Worm (Caenorhabditis elegans): ENCODE results near the gene gba-3.
A peak's percentile ranks its signal among the peaks of the same experiment; 100 is the strongest.

Gene gba-3

DNA sequence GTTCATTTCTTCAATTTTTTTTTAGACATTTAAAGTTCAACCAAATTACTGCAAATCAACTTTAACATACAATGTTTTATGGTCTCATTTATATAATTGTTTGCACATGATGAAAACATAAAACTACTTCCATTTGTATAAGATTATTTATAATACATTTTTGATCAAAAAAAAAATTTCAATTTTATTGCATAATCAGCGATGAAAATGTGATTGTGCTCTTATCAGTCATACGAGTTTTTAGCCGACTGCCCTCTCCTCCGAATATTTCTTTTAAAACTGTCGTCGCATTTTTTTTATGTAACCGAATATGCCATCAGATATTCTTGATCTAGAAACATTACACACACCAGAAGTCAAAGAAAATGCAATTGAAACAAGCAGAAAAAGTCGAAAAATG is 32.7 kb upstream of the gba-3 start, which contains the start of gene F08A7.1 (continued):
- no peak for TF ChIP-seq mxl-2 (GFP tag; conservative IDR thresholded peaks at IDR 0.05)
- TF ChIP-seq F44E2.7 (GFP tag; IDR thresholded peaks at IDR 0.05), result no peak
- TF ChIP-seq egl-43 (GFP tag; IDR thresholded peaks at IDR 0.05), result no peak
- no peak for TF ChIP-seq daf-16 (GFP tag; optimal IDR thresholded peaks at IDR 0.05)
- TF ChIP-seq daf-16 (tag; optimal IDR thresholded peaks at IDR 0.05), result peak; percentile 48
- TF ChIP-seq daf-8 (GFP tag; IDR thresholded peaks at IDR 0.05), result no peak
- TF ChIP-seq zfp-2 (tag; optimal IDR thresholded peaks at IDR 0.05), result no peak
- TF ChIP-seq mdl-1 (tag; optimal IDR thresholded peaks at IDR 0.05), result no peak
- no peak for TF ChIP-seq Y48G9A.11 (GFP tag; IDR thresholded peaks at IDR 0.05)
- peak; percentile 72 for TF ChIP-seq pqm-1 (tag; optimal IDR thresholded peaks at IDR 0.05)
- TF ChIP-seq fos-1 (tag; optimal IDR thresholded peaks at IDR 0.05), result no peak

DNA sequence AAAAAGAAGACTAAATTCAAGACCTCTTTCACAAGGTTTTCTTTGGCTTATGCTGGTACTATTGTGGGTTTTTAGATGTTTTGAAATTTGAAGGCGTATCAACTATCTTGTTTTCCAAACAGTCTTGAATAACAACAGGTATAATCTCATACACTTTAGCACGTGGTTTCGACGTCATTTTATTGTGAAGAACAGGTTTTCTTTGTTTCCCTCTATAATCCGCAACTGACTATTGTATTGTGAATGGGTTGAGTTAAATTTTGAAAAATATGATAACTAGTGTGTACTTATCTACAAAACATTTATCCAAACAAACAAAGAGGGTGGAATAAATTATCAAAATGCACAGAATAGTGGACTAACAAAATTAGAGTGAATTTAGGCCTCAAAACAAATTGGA is 31.9 kb upstream of the gba-3 start:
- TF ChIP-seq F37D6.2 (tag; optimal IDR thresholded peaks at IDR 0.05) (no peak), dve-1 (tag; optimal IDR thresholded peaks at IDR 0.05; ENCODE audit: insufficient read depth) (peak; percentile 51), snpc-1.2 (GFP tag; IDR thresholded peaks at IDR 0.05) (no peak), lin-29 (GFP tag; IDR thresholded peaks at IDR 0.05) (no peak), mdl-1 (tag; optimal IDR thresholded peaks at IDR 0.05) (peak in 1 of 2 experiments; percentile 52), lin-39 (tag; optimal IDR thresholded peaks at IDR 0.05) (no peak), nhr-77 (tag; optimal IDR thresholded peaks at IDR 0.05) (no peak), daf-16 (GFP tag; optimal IDR thresholded peaks at IDR 0.05) (no peak), daf-16 (tag; optimal IDR thresholded peaks at IDR 0.05) (peak; percentile 46), zfp-2 (tag; optimal IDR thresholded peaks at IDR 0.05) (no peak), vab-7 (GFP tag; IDR thresholded peaks at IDR 0.05) (no peak), mdt-29 (GFP tag; IDR thresholded peaks at IDR 0.05) (no peak), nhr-102 (tag; optimal IDR thresholded peaks at IDR 0.05) (no peak), hlh-30 (tag; optimal IDR thresholded peaks at IDR 0.05; ENCODE audit: insufficient read depth) (peak; percentile 60), F10B5.3 (tag; optimal IDR thresholded peaks at IDR 0.05) (no peak)

DNA sequence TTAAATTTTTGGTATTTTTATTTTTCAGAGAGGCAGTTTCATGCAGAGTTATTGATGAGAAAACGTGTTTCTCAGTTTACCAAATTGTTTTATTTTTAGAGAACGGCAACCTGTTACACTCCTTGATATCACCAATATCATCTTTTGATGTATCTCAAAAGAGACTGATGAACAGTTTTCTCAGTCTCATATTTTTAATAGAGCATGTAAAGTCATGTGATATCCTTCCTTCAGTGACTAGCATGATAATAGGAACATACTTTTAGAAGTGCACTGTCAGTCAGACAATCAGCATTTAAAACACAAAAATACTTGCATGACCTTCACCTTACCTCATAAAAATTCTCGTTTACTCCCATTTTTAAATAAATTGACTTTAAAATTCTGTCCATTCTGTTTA is 30.6 kb upstream of the gba-3 start, which contains the start of gene F11E6.11:
Gene F11E6.11, plus strand, starts transcription at position 325 of the 400 bp plus-strand sequence.
- TF ChIP-seq hlh-11 (tag; optimal IDR thresholded peaks at IDR 0.05), result peak; percentile 4
- TF ChIP-seq egl-43 (GFP tag; IDR thresholded peaks at IDR 0.05), result no peak
- TF ChIP-seq ama-1 (optimal IDR thresholded peaks at IDR 0.05), result no peak
- TF ChIP-seq hlh-30 (tag; optimal IDR thresholded peaks at IDR 0.05; ENCODE audit: insufficient read depth), result peak; percentile 77
- TF ChIP-seq dve-1 (tag; optimal IDR thresholded peaks at IDR 0.05; ENCODE audit: insufficient read depth), result peak; percentile 40
- no peak for TF ChIP-seq zfp-2 (tag; optimal IDR thresholded peaks at IDR 0.05)
- TF ChIP-seq nhr-28 (tag; optimal IDR thresholded peaks at IDR 0.05), result peak; percentile 23
- peak in 1 of 2 experiments; percentile 20 for TF ChIP-seq mdl-1 (tag; optimal IDR thresholded peaks at IDR 0.05)
- no peak for TF ChIP-seq madf-9 (GFP tag; conservative IDR thresholded peaks at IDR 0.05)

ce11 chrIV:17448319-17448718 is 24.8 kb upstream of the gba-3 start:
- TF ChIP-seq pqm-1 (tag; optimal IDR thresholded peaks at IDR 0.05) (no peak), F10B5.3 (tag; optimal IDR thresholded peaks at IDR 0.05) (no peak), Y48G9A.11 (GFP tag; IDR thresholded peaks at IDR 0.05) (no peak), ceh-44 (GFP tag; IDR thresholded peaks at IDR 0.05) (no peak), dve-1 (tag; optimal IDR thresholded peaks at IDR 0.05; ENCODE audit: insufficient read depth) (peak; percentile 64), F49E8.2 (tag; optimal IDR thresholded peaks at IDR 0.05; ENCODE audit: borderline replicate concordance) (no peak)

DNA sequence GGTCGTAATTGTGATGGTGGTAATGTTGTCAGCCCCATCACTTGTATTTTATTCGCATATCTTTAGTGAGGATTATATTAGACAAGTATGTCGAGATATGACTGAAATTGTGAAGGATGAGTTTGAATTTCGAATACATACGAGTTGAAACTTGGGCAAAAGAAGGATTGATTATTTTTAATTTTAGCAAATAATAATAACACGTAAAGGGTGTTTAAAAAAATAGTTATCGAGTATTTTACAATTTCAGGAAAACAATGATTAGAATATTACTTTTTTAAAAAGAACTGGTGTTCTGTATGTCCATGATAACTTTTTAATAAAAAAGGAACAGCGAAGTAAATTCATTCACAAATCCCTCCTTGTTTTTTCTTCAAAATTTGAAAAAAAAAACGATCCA is 22.7 kb upstream of the gba-3 start, which contains the start of gene F11E6.8:
Gene F11E6.8, minus strand, starts transcription at position 101 of the 400 bp plus-strand sequence.
- TF ChIP-seq rbr-2 (tag; optimal IDR thresholded peaks at IDR 0.05), result no peak
- TF ChIP-seq spr-1 (tag; optimal IDR thresholded peaks at IDR 0.05), result no peak
- TF ChIP-seq mep-1 (tag; optimal IDR thresholded peaks at IDR 0.05), result no peak
- no peak for TF ChIP-seq vab-7 (GFP tag; IDR thresholded peaks at IDR 0.05)
- TF ChIP-seq hmg-1.1 (GFP tag; IDR thresholded peaks at IDR 0.05), result no peak
- TF ChIP-seq madf-5 (GFP tag; IDR thresholded peaks at IDR 0.05), result no peak
- no peak for TF ChIP-seq T20F7.1 (GFP tag; optimal IDR thresholded peaks at IDR 0.05)
- no peak for TF ChIP-seq ceh-82 (tag; optimal IDR thresholded peaks at IDR 0.05)
- no peak for TF ChIP-seq zag-1 (tag; optimal IDR thresholded peaks at IDR 0.05)
- no peak for TF ChIP-seq snpc-4 (tag; optimal IDR thresholded peaks at IDR 0.05)
- no peak for TF ChIP-seq nhr-28 (tag; optimal IDR thresholded peaks at IDR 0.05)
- TF ChIP-seq lin-13 (GFP tag; optimal IDR thresholded peaks at IDR 0.05), result no peak
- no peak for TF ChIP-seq arid-1 (GFP tag; conservative IDR thresholded peaks at IDR 0.05)
- no peak for TF ChIP-seq nhr-42 (GFP tag; IDR thresholded peaks at IDR 0.05)

Data from whole organism, L4 larva.